Worm (Caenorhabditis elegans): ENCODE measurements around the gene ard-1.

Gene ard-1

ce11 chrIV:11109771-11110170 lies 21.3 kb upstream of the ard-1 start, which contains the start of gene pigk-1 (continued):
- TF ChIP-seq atf-7 (tag; optimal IDR thresholded peaks at IDR 0.05) (no peak), snpc-4 (GFP tag; optimal IDR thresholded peaks at IDR 0.05) (no peak), snpc-4 (tag; optimal IDR thresholded peaks at IDR 0.05) (peak in 2 of 4 experiments; percentile 10 to 41), let-607 (tag; optimal IDR thresholded peaks at IDR 0.05) (no peak), bed-1 (GFP tag; IDR thresholded peaks at IDR 0.05) (peak; percentile 69; the same call in 1 of the 2 replicates), ceh-58 (GFP tag; IDR thresholded peaks at IDR 0.05) (0 out of 2 replicates have a peak, but pooled peaks have one; percentile 76), snpc-1.1 (tag; optimal IDR thresholded peaks at IDR 0.05; ENCODE audit: insufficient read depth) (no peak), ztf-28 (GFP tag; IDR thresholded peaks at IDR 0.05) (no peak), madf-8 (GFP tag; conservative IDR thresholded peaks at IDR 0.05) (peak; percentile 35; the same call in 1 of the 2 replicates), F23B12.7 (tag; optimal IDR thresholded peaks at IDR 0.05; ENCODE audit: insufficient read depth) (no peak), nhr-80 (tag; optimal IDR thresholded peaks at IDR 0.05) (no peak), cebp-2 (GFP tag; IDR thresholded peaks at IDR 0.05) (0 out of 2 replicates have a peak, but pooled peaks have one; percentile 41), D2030.7 (GFP tag; IDR thresholded peaks at IDR 0.05) (peak; percentile 38; the same call in 1 of the 2 replicates), snpc-3.4 (tag; optimal IDR thresholded peaks at IDR 0.05) (peak; percentile 43), hrde-1 (tag; optimal IDR thresholded peaks at IDR 0.05; ENCODE audit: borderline replicate concordance) (no peak), F33H1.4 (GFP tag; IDR thresholded peaks at IDR 0.05) (peak; percentile 45), F37B4.10 (GFP tag; IDR thresholded peaks at IDR 0.05) (no peak), F55B11.4 (tag; optimal IDR thresholded peaks at IDR 0.05; ENCODE audit: borderline replicate concordance, insufficient read depth) (no peak), hmg-20 (GFP tag; IDR thresholded peaks at IDR 0.05) (no peak), mes-4 (tag; optimal IDR thresholded peaks at IDR 0.05) (no peak), rcor-1 (GFP tag; IDR thresholded peaks at IDR 0.05) (peak; percentile 66; the same call in 1 of the 2 replicates), T26A5.8 (tag; optimal IDR thresholded peaks at IDR 0.05) (peak; percentile 48), repo-1 (tag; optimal IDR thresholded peaks at IDR 0.05) (no peak), cebp-1 (GFP tag; IDR thresholded peaks at IDR 0.05) (no peak), cebp-1 (tag; optimal IDR thresholded peaks at IDR 0.05) (no peak), F57A8.1 (GFP tag; optimal IDR thresholded peaks at IDR 0.05) (no peak), T07F8.4 (tag; optimal IDR thresholded peaks at IDR 0.05) (no peak), him-1 (tag; optimal IDR thresholded peaks at IDR 0.05) (no peak), ets-4 (GFP tag; optimal IDR thresholded peaks at IDR 0.05) (no peak), mxl-1 (tag; optimal IDR thresholded peaks at IDR 0.05) (no peak), nfyb-1 (GFP tag; IDR thresholded peaks at IDR 0.05) (no peak; the same call in 1 of the 2 replicates), rpc-1 (optimal IDR thresholded peaks at IDR 0.05) (no peak), rpc-1 (tag; optimal IDR thresholded peaks at IDR 0.05) (no peak), lin-35 (GFP tag; optimal IDR thresholded peaks at IDR 0.05) (no peak), hmg-1.2 (GFP tag; IDR thresholded peaks at IDR 0.05) (peak; percentile 37; the same call in 1 of the 2 replicates), madf-6 (GFP tag; IDR thresholded peaks at IDR 0.05) (peak; percentile 82), nfya-2 (GFP tag; IDR thresholded peaks at IDR 0.05) (peak; percentile 71; the same call in 1 of the 2 replicates), ZK185.1 (tag; optimal IDR thresholded peaks at IDR 0.05; ENCODE audit: poor library complexity, severe bottlenecking) (peak; percentile 30), egl-18 (GFP tag; IDR thresholded peaks at IDR 0.05) (no peak), rec-8 (tag; optimal IDR thresholded peaks at IDR 0.05) (no peak), ztf-6 (GFP tag; IDR thresholded peaks at IDR 0.05) (no peak), mel-28 (tag; optimal IDR thresholded peaks at IDR 0.05; ENCODE audit: borderline replicate concordance) (no peak), B0336.3 (GFP tag; IDR thresholded peaks at IDR 0.05) (peak; percentile 88), snpc-1.3 (tag; optimal IDR thresholded peaks at IDR 0.05; ENCODE audit: insufficient read depth) (peak; percentile 43), ccch-3 (GFP tag; optimal IDR thresholded peaks at IDR 0.05) (no peak), nhr-120 (GFP tag; IDR thresholded peaks at IDR 0.05) (no peak), aptf-3 (GFP tag; IDR thresholded peaks at IDR 0.05) (peak; percentile 17; the same call in 1 of the 2 replicates), mcd-1 (GFP tag; IDR thresholded peaks at IDR 0.05) (peak; percentile 48; the same call in 1 of the 2 replicates)

All from whole organism, young adult.